Fruit fly (Drosophila melanogaster) whole organism, embryonic: Measurements from ENCODE around the gene CG43333.

Experiments used
- ATbp ChIP-seq: fragments of 200-800 bp; sonication (Bioruptor generic); optimal IDR thresholded peaks from 2 replicates; lab custom pipeline; 2017; ENCODE audit warnings: missing biosample characterization, mild to moderate bottlenecking, missing genetic modification characterization, missing genetic modification reagents
- C15 ChIP-seq: fragments of 200-800 bp; sonication (Bioruptor generic); IDR thresholded peaks from 3 replicates; pipeline ENCODE4 v1.3.6; 2022; ENCODE audit warnings: missing biosample characterization, missing genetic modification characterization
- CG12071 ChIP-seq: fragments of 200-800 bp; sonication (Bioruptor generic); optimal IDR thresholded peaks from 3 replicates; lab custom pipeline; 2018; ENCODE audit warnings: missing biosample characterization, mild to moderate bottlenecking, missing genetic modification characterization
- CG12391 ChIP-seq: fragments of 200-800 bp; sonication (Bioruptor generic); optimal IDR thresholded peaks from 3 replicates; lab custom pipeline; 2018; ENCODE audit warnings: missing biosample characterization, mild to moderate bottlenecking, missing genetic modification characterization, moderate library complexity
- CG13287 ChIP-seq: fragments of 200-800 bp; sonication (Bioruptor generic); IDR thresholded peaks from 2 replicates; pipeline ENCODE4 v1.3.6; 2022; ENCODE audit warnings: missing biosample characterization, missing genetic modification characterization; ENCODE audit not compliant: partially characterized antibody
- CG13624 ChIP-seq: fragments of 200-800 bp; sonication (Bioruptor generic); optimal IDR thresholded peaks from 2 replicates; lab custom pipeline; 2016; ENCODE audit warnings: missing biosample characterization, missing genetic modification characterization
- CG13894 ChIP-seq: fragments of 200-800 bp; sonication (Bioruptor generic); optimal IDR thresholded peaks from 3 replicates; lab custom pipeline; 2018; ENCODE audit warnings: missing biosample characterization, mild to moderate bottlenecking, missing genetic modification characterization, moderate library complexity
- CG15269 ChIP-seq: fragments of 200-800 bp; sonication (Bioruptor generic); optimal IDR thresholded peaks from 2 replicates; lab custom pipeline; 2018; ENCODE audit warnings: missing biosample characterization, mild to moderate bottlenecking, missing genetic modification characterization, moderate library complexity
- CG17186 ChIP-seq: fragments of 200-800 bp; sonication (Bioruptor generic); optimal IDR thresholded peaks from 3 replicates; lab custom pipeline; 2017; ENCODE audit warnings: missing biosample characterization, missing genetic modification reagents, missing genetic modification characterization
- CG17328 ChIP-seq: fragments of 200-800 bp; sonication (Bioruptor generic); IDR thresholded peaks from 2 replicates; pipeline ENCODE4 v1.3.6; 2022; ENCODE audit warnings: missing biosample characterization, missing genetic modification characterization
- CG17359 ChIP-seq: fragments of 200-800 bp; sonication (Bioruptor generic); optimal IDR thresholded peaks from 3 replicates; lab custom pipeline; 2018; ENCODE audit warnings: missing biosample characterization, mild to moderate bottlenecking, missing genetic modification characterization, moderate library complexity
- CG17829 ChIP-seq: fragments of 200-800 bp; optimal IDR thresholded peaks from 2 replicates; lab custom pipeline; 2019; ENCODE audit warnings: missing biosample characterization, mild to moderate bottlenecking, missing genetic modification characterization, moderate library complexity
- CG1792 ChIP-seq: fragments of 200-800 bp; sonication (Bioruptor generic); optimal IDR thresholded peaks from 2 replicates; lab custom pipeline; 2016; ENCODE audit warnings: missing biosample characterization, missing genetic modification characterization
- CG3065 ChIP-seq: fragments of 200-800 bp; sonication (Bioruptor generic); optimal IDR thresholded peaks from 2 replicates; lab custom pipeline; 2016; ENCODE audit warnings: missing biosample characterization, missing genetic modification characterization
- CG31224 ChIP-seq: fragments of 200-800 bp; sonication (Bioruptor generic); IDR thresholded peaks from 2 replicates; pipeline ENCODE4 v1.3.6; 2022; ENCODE audit warnings: missing biosample characterization, missing genetic modification characterization
- CG33557 ChIP-seq: fragments of 200-800 bp; sonication (Bioruptor generic); optimal IDR thresholded peaks from 2 replicates; lab custom pipeline; 2019; ENCODE audit warnings: missing biosample characterization, mild to moderate bottlenecking, missing genetic modification characterization, moderate library complexity
- CG7786 ChIP-seq: fragments of 200-800 bp; sonication (Bioruptor generic); optimal IDR thresholded peaks from 2 replicates; lab custom pipeline; 2016; ENCODE audit warnings: missing biosample characterization, missing genetic modification characterization
- CG7987 ChIP-seq: fragments of 200-800 bp; sonication (Bioruptor generic); optimal IDR thresholded peaks from 2 replicates; lab custom pipeline; 2018; ENCODE audit warnings: missing biosample characterization, mild to moderate bottlenecking, missing genetic modification characterization, moderate library complexity
- CG8290 ChIP-seq, 3 experiments: fragments of 200-800 bp; sonication (Bioruptor generic); optimal IDR thresholded peaks; 2 replicates each; lab custom pipeline; 2016 to 2019; ENCODE audit warnings: missing biosample characterization in 3 of 3, missing genetic modification characterization in 3 of 3, mild to moderate bottlenecking in 2 of 3, moderate library complexity in 1 of 3
- CG8924 ChIP-seq: fragments of 200-800 bp; optimal IDR thresholded peaks from 3 replicates; lab custom pipeline; 2019; ENCODE audit warnings: missing biosample characterization, mild to moderate bottlenecking, missing genetic modification characterization, moderate library complexity
- Doc3 ChIP-seq: fragments of 200-800 bp; sonication (Bioruptor generic); IDR thresholded peaks from 3 replicates; pipeline ENCODE4 v1.3.6; 2022; ENCODE audit warnings: missing biosample characterization, missing genetic modification characterization; ENCODE audit not compliant: partially characterized antibody
- Elba2 ChIP-seq: fragments of 200-800 bp; sonication (Bioruptor generic); optimal IDR thresholded peaks from 3 replicates; lab custom pipeline; 2016; ENCODE audit warnings: missing biosample characterization, missing genetic modification characterization
- Hand ChIP-seq: fragments of 200-800 bp; sonication (Bioruptor generic); optimal IDR thresholded peaks from 2 replicates; lab custom pipeline; 2017; ENCODE audit warnings: mild to moderate bottlenecking, missing biosample characterization, missing genetic modification reagents, missing genetic modification characterization
- Hmr ChIP-seq: fragments of 200-800 bp; sonication (Bioruptor generic); optimal IDR thresholded peaks from 3 replicates; lab custom pipeline; 2017; ENCODE audit warnings: mild to moderate bottlenecking, missing biosample characterization, missing genetic modification reagents, missing genetic modification characterization
- Hmx ChIP-seq: fragments of 200-800 bp; sonication (Bioruptor generic); optimal IDR thresholded peaks from 2 replicates; lab custom pipeline; 2016; ENCODE audit warnings: missing biosample characterization, missing genetic modification characterization
- MTF-1 ChIP-seq: fragments of 200-800 bp; sonication (Bioruptor generic); optimal IDR thresholded peaks from 2 replicates; lab custom pipeline; 2018; ENCODE audit warnings: missing biosample characterization, mild to moderate bottlenecking, missing genetic modification characterization, borderline replicate concordance
- NC2α ChIP-seq: fragments of 200-800 bp; sonication (Bioruptor generic); optimal IDR thresholded peaks from 2 replicates; lab custom pipeline; 2016; ENCODE audit warnings: missing biosample characterization, missing genetic modification characterization
- Nf-YC ChIP-seq: fragments of 200-800 bp; optimal IDR thresholded peaks from 3 replicates; lab custom pipeline; 2019; ENCODE audit warnings: missing biosample characterization, mild to moderate bottlenecking, missing genetic modification characterization, moderate library complexity
- Opbp ChIP-seq: fragments of 200-800 bp; sonication (Bioruptor generic); IDR thresholded peaks from 3 replicates; pipeline ENCODE4 v1.3.6; 2022; ENCODE audit warnings: missing biosample characterization, missing genetic modification characterization; ENCODE audit not compliant: partially characterized antibody
- Ravus ChIP-seq: fragments of 200-800 bp; sonication (Bioruptor generic); IDR thresholded peaks from 2 replicates; pipeline ENCODE4 v1.3.6; 2022; ENCODE audit warnings: missing biosample characterization, missing genetic modification characterization
- Rfx ChIP-seq: fragments of 200-800 bp; sonication (Bioruptor generic); IDR thresholded peaks from 2 replicates; pipeline ENCODE4 v1.3.6; 2022; ENCODE audit warnings: missing biosample characterization, missing genetic modification characterization
- Sin3A ChIP-seq: fragments of >200 bp; optimal IDR thresholded peaks from 2 replicates; lab custom pipeline; 2018
- Sox102F ChIP-seq: fragments of 200-800 bp; sonication (Bioruptor generic); optimal IDR thresholded peaks from 2 replicates; lab custom pipeline; 2018; ENCODE audit warnings: missing biosample characterization, mild to moderate bottlenecking, missing genetic modification characterization, moderate library complexity
- az2 ChIP-seq: fragments of 200-800 bp; sonication (Bioruptor generic); optimal IDR thresholded peaks from 3 replicates; lab custom pipeline; 2016; ENCODE audit warnings: missing biosample characterization, missing genetic modification characterization
- corto ChIP-seq: fragments of 200-800 bp; sonication (Bioruptor generic); optimal IDR thresholded peaks from 2 replicates; lab custom pipeline; 2016; ENCODE audit warnings: missing biosample characterization, mild to moderate bottlenecking, missing genetic modification characterization, moderate library complexity
- crp ChIP-seq, 2 experiments: fragments of 200-800 bp; sonication (Bioruptor generic); optimal IDR thresholded peaks; 2 replicates in 1 of 2; 3 replicates in 1 of 2; lab custom pipeline; 2017; ENCODE audit warnings: missing biosample characterization in 2 of 2, missing genetic modification characterization in 2 of 2, mild to moderate bottlenecking in 1 of 2, moderate library complexity in 1 of 2
- cwo ChIP-seq: fragments of 200-800 bp; sonication (Bioruptor generic); optimal IDR thresholded peaks from 3 replicates; lab custom pipeline; 2017; ENCODE audit warnings: missing biosample characterization, missing genetic modification characterization, mild to moderate bottlenecking, moderate library complexity, missing genetic modification reagents
- dysf ChIP-seq: fragments of 200-800 bp; sonication (Bioruptor generic); IDR thresholded peaks from 3 replicates; pipeline ENCODE4 v1.3.6; 2022; ENCODE audit warnings: missing biosample characterization, missing genetic modification characterization
- esg ChIP-seq: fragments of 200-800 bp; sonication (Bioruptor generic); conservative IDR thresholded peaks from 2 replicates; pipeline ENCODE4 v1.3.6; 2022; ENCODE audit warnings: missing biosample characterization, missing genetic modification characterization
- ind ChIP-seq: fragments of 200-800 bp; sonication (Bioruptor generic); optimal IDR thresholded peaks from 3 replicates; lab custom pipeline; 2016; ENCODE audit warnings: missing biosample characterization, missing genetic modification characterization
- inv ChIP-seq: fragments of 200-800 bp; sonication (Bioruptor generic); IDR thresholded peaks from 2 replicates; pipeline ENCODE4 v1.3.6; 2022; ENCODE audit warnings: missing biosample characterization, missing genetic modification characterization; ENCODE audit not compliant: partially characterized antibody
- kay ChIP-seq: fragments of 200-800 bp; sonication (Bioruptor generic); optimal IDR thresholded peaks from 2 replicates; lab custom pipeline; 2016; ENCODE audit warnings: missing biosample characterization, missing genetic modification characterization
- pros ChIP-seq: fragments of 200-800 bp; sonication (Bioruptor generic); optimal IDR thresholded peaks from 3 replicates; lab custom pipeline; 2019; ENCODE audit warnings: missing biosample characterization, mild to moderate bottlenecking, missing genetic modification characterization, moderate library complexity
- run ChIP-seq: fragments of 200-800 bp; sonication (Bioruptor generic); optimal IDR thresholded peaks from 3 replicates; lab custom pipeline; 2018; ENCODE audit warnings: missing biosample characterization, mild to moderate bottlenecking, missing genetic modification characterization
- shn ChIP-seq: fragments of 200-800 bp; sonication (Bioruptor generic); optimal IDR thresholded peaks from 3 replicates; lab custom pipeline; 2016; ENCODE audit warnings: missing biosample characterization, missing genetic modification characterization
- sisA ChIP-seq: fragments of 200-800 bp; sonication (Bioruptor generic); IDR thresholded peaks from 2 replicates; pipeline ENCODE4 v1.3.6; 2022; ENCODE audit warnings: missing biosample characterization, missing genetic modification characterization
- slbo ChIP-seq: fragments of 200-800 bp; sonication (Bioruptor generic); IDR thresholded peaks from 2 replicates; pipeline ENCODE4 v1.3.6; 2022; ENCODE audit warnings: missing biosample characterization, missing genetic modification characterization
- sob ChIP-seq: fragments of 200-800 bp; sonication (Bioruptor generic); IDR thresholded peaks from 2 replicates; pipeline ENCODE4 v1.3.6; 2022; ENCODE audit warnings: missing biosample characterization, missing genetic modification characterization
- vvl ChIP-seq: fragments of 200-800 bp; sonication (Bioruptor generic); IDR thresholded peaks from 2 replicates; pipeline ENCODE4 v1.3.6; 2022; ENCODE audit warnings: missing biosample characterization, missing genetic modification characterization
- zf30C ChIP-seq: fragments of 200-800 bp; sonication (Bioruptor generic); optimal IDR thresholded peaks from 3 replicates; lab custom pipeline; 2018; ENCODE audit warnings: missing biosample characterization, mild to moderate bottlenecking, missing genetic modification characterization

Gene CG43333

DNA sequence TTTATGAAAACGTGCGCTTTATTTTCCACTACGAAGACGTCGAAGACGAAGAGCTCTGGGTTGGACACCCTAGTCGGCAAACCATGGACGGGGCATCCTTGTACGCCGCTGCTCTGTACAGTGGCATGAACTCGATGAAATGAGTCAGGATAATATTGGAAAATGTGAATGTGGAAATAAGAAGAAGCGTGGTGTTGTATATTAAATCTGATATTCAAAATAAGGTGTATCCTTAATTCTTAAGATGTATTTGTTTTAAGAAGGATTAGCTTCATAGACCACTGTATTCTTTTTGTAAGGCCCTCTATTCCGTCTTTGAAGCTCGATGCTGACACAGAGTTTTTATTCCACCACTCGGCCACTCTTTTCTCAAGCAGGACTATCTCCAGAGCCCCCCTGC is 39.2 kb downstream of the CG43333 start (continued):
- TF ChIP-seq CG7987 (GFP tag; lab: Kevin White, UChicago) (no peak), CG13624 (no peak), CG17829 (no peak), ind (GFP tag; lab: Kevin White, UChicago) (peak; percentile 24), Rfx (peak; percentile 46), CG12391 (tag; lab: Kevin White, UChicago) (peak; percentile 47), Elba2 (GFP tag; lab: Kevin White, UChicago) (no peak), ATbp (peak; percentile 31), CG15269 (tag; lab: Kevin White, UChicago) (peak; percentile 58), CG17328 (GFP tag; lab: Robert Waterston, UW) (0 out of 2 replicates have a peak, but pooled peaks have one; percentile 30), CG13287 (GFP tag; lab: Robert Waterston, UW) (no peak), CG17359 (tag; lab: Kevin White, UChicago) (peak; percentile 54), kay (GFP tag; lab: Kevin White, UChicago) (no peak), run (tag; lab: Kevin White, UChicago) (no peak), CG8290 (GFP tag; optimal IDR thresholded peaks at IDR 0.05; lab: Kevin White, UChicago) (no peak), CG8290 (tag; optimal IDR thresholded peaks at IDR 0.05; lab: Kevin White, UChicago) (peak in 1 of 2 experiments; percentile 60), CG33557 (no peak), Nf-YC (tag; lab: Kevin White, UChicago) (no peak), Opbp (GFP tag; lab: Robert Waterston, UW) (no peak), zf30C (GFP tag; lab: Kevin White, UChicago) (no peak), corto (GFP tag; lab: Kevin White, UChicago) (no peak), Hand (peak; percentile 73), CG8924 (peak; percentile 41), sisA (GFP tag; lab: Robert Waterston, UW) (peak; percentile 22; the same call in 1 of the 2 replicates), Hmr (peak; percentile 70), dysf (GFP tag; lab: Robert Waterston, UW) (peak; percentile 56; the same call in 2 of the 3 replicates), az2 (GFP tag; lab: Kevin White, UChicago) (peak; percentile 17), NC2α (GFP tag; lab: Kevin White, UChicago) (no peak), pros (GFP tag; lab: Kevin White, UChicago) (peak; percentile 21), CG12071 (peak; percentile 23), slbo (GFP tag; lab: Robert Waterston, UW) (peak; percentile 59; the same call in 1 of the 2 replicates), CG17186 (GFP tag; lab: Kevin White, UChicago) (no peak), Doc3 (no peak), MTF-1 (GFP tag; lab: Kevin White, UChicago) (no peak), CG31224 (GFP tag; lab: Robert Waterston, UW) (no peak), crp (GFP tag; optimal IDR thresholded peaks at IDR 0.05; lab: Kevin White, UChicago) (no peak), shn (peak; percentile 5), CG1792 (GFP tag; lab: Kevin White, UChicago) (no peak), cwo (GFP tag; lab: Kevin White, UChicago) (peak; percentile 62), sob (peak; percentile 40; the same call in 1 of the 2 replicates), Sox102F (GFP tag; lab: Kevin White, UChicago) (peak; percentile 46), CG13894 (tag; lab: Kevin White, UChicago) (peak; percentile 34), vvl (GFP tag; lab: Robert Waterston, UW) (0 out of 2 replicates have a peak, but pooled peaks have one; percentile 22), esg (GFP tag; lab: Robert Waterston, UW) (peak; percentile 27; the same call in 1 of the 2 replicates), Hmx (no peak), CG7786 (GFP tag; lab: Kevin White, UChicago) (no peak), inv (GFP tag; lab: Robert Waterston, UW) (no peak), CG3065 (GFP tag; lab: Kevin White, UChicago) (no peak), C15 (GFP tag; lab: Robert Waterston, UW) (no peak), Ravus (GFP tag; lab: Robert Waterston, UW) (no peak), Sin3A (lab: Kevin White, UChicago) (no peak)
